Worm (Caenorhabditis elegans) whole organism, L4 larva: Measurements from ENCODE around the gene H08M01.1.

Source experiments
- aha-1 ChIP-seq: fragments of 150-350 bp; peaks from one replicate; lab custom pipeline; 2014; ENCODE audit warnings: missing biosample characterization, missing genetic modification characterization
- dve-1 ChIP-seq: sonication (generic microtip); optimal IDR thresholded peaks from 2 replicates; lab custom pipeline; 2017; ENCODE audit warnings: antibody characterized with exemption, mild to moderate bottlenecking, missing genetic modification characterization, missing compliant biosample characterization; ENCODE audit not compliant: insufficient read depth
- egl-27 ChIP-seq: sonication (generic microtip); optimal IDR thresholded peaks from 3 replicates; lab custom pipeline; 2017; ENCODE audit warnings: missing biosample characterization, missing genetic modification reagents, missing genetic modification characterization
- lir-3 ChIP-seq: sonication (generic microtip); optimal IDR thresholded peaks from 2 replicates; lab custom pipeline; 2016; ENCODE audit warnings: mild to moderate bottlenecking, missing genetic modification characterization, missing compliant biosample characterization
- nhr-11 ChIP-seq: fragments of 150-350 bp; optimal IDR thresholded peaks from 2 replicates; lab custom pipeline; 2014; ENCODE audit warnings: missing biosample characterization, missing genetic modification characterization
- tag-97 ChIP-seq: fragments of 200-800 bp; sonication (Bioruptor generic); IDR thresholded peaks from 2 replicates; pipeline ENCODE4 v1.3.6; 2022; ENCODE audit warnings: missing genetic modification characterization, missing compliant biosample characterization
- unc-62 ChIP-seq, 3 experiments: fragments of 150-350 bp in 1 of 3; sonication (generic microtip); optimal IDR thresholded peaks in 2 of 3; peaks in 1 of 3; 1 replicate in 1 of 3; 2 replicates in 2 of 3; lab custom pipeline; 2014 to 2017; ENCODE audit warnings: missing biosample characterization in 3 of 3, missing genetic modification characterization in 3 of 3, missing genetic modification reagents in 3 of 3, missing genotype in 1 of 3
- ztf-11 ChIP-seq: fragments of 150-350 bp; optimal IDR thresholded peaks from 2 replicates; lab custom pipeline; 2014; ENCODE audit warnings: missing biosample characterization, missing genetic modification characterization
- ztf-7 ChIP-seq: fragments of 150-350 bp; optimal IDR thresholded peaks from 2 replicates; lab custom pipeline; 2014; ENCODE audit warnings: missing biosample characterization, missing genetic modification characterization

ce11 chrIV:13865172-13865571 lies 29.0 kb upstream of the H08M01.1 start, which contains the start of gene vamp-8:
- no peak for TF ChIP-seq ztf-11
- no peak for TF ChIP-seq lir-3 (tag; lab: Kevin White, UChicago)
- TF ChIP-seq ztf-7 (tag; lab: Kevin White, UChicago), result no peak
- no peak for TF ChIP-seq tag-97 (GFP tag; lab: Robert Waterston, UW)
- TF ChIP-seq unc-62 (GFP tag; optimal IDR thresholded peaks at IDR 0.05 in 1 of 2; lab: Kevin White, UChicago), result no peak
- no peak for TF ChIP-seq unc-62 (tag; optimal IDR thresholded peaks at IDR 0.05; lab: Kevin White, UChicago)
- no peak for TF ChIP-seq egl-27 (tag; lab: Kevin White, UChicago)
- no peak for TF ChIP-seq dve-1
- no peak for TF ChIP-seq nhr-11 (tag; lab: Kevin White, UChicago)
- TF ChIP-seq aha-1 (tag; lab: Kevin White, UChicago), result no peak
